Worm (Caenorhabditis elegans): ENCODE results near the gene D1069.3.

Gene D1069.3

ce11 chrII:347734-348133 lies at the start of gene D1069.3:
D1069.3 (minus strand) TSS chrII:347891.
- TF ChIP-seq T22C8.4 (GFP tag; IDR thresholded peaks at IDR 0.05) (0 out of 2 replicates have a peak, but pooled peaks have one; percentile 0), tab-1 (GFP tag; IDR thresholded peaks at IDR 0.05) (no peak)

- no peak for TF ChIP-seq klf-2 (GFP tag; conservative IDR thresholded peaks at IDR 0.05)
- TF ChIP-seq ref-1 (GFP tag; conservative IDR thresholded peaks at IDR 0.05) = no peak
- TF ChIP-seq med-1 (GFP tag; optimal IDR thresholded peaks at IDR 0.05; ENCODE audit: insufficient read depth) = no peak
- TF ChIP-seq ztf-29 (GFP tag; IDR thresholded peaks at IDR 0.05) = no peak
Observed at ce11 chrII:388533-388932, 40.8 kb upstream of the D1069.3 start, which contains the start of gene nstp-4. nstp-4 (plus strand) TSS chrII:388833.

ce11 chrII:387844-388355 lies 40.2 kb upstream of the D1069.3 start:
- TF ChIP-seq ztf-23 (GFP tag; IDR thresholded peaks at IDR 0.05) (no peak), ref-1 (GFP tag; conservative IDR thresholded peaks at IDR 0.05) (no peak), flt-1 (GFP tag; IDR thresholded peaks at IDR 0.05) (no peak)

- TF ChIP-seq ztf-29 (GFP tag; IDR thresholded peaks at IDR 0.05) (no peak), ref-1 (GFP tag; conservative IDR thresholded peaks at IDR 0.05) (no peak), T22C8.4 (GFP tag; IDR thresholded peaks at IDR 0.05) (no peak), med-1 (GFP tag; optimal IDR thresholded peaks at IDR 0.05; ENCODE audit: insufficient read depth) (no peak), cog-1 (tag; optimal IDR thresholded peaks at IDR 0.05) (no peak), ztf-23 (GFP tag; IDR thresholded peaks at IDR 0.05) (no peak), klf-2 (GFP tag; conservative IDR thresholded peaks at IDR 0.05) (no peak), tab-1 (GFP tag; IDR thresholded peaks at IDR 0.05) (no peak), flt-1 (GFP tag; IDR thresholded peaks at IDR 0.05) (no peak)
Observed at ce11 chrII:385957-386356, 38.3 kb upstream of the D1069.3 start, which contains the start of gene C03H5.3. C03H5.3 (plus strand) TSS chrII:386088.

- no peak for TF ChIP-seq klf-2 (GFP tag; conservative IDR thresholded peaks at IDR 0.05)
- no peak for TF ChIP-seq ztf-23 (GFP tag; IDR thresholded peaks at IDR 0.05)
- TF ChIP-seq med-1 (GFP tag; optimal IDR thresholded peaks at IDR 0.05; ENCODE audit: insufficient read depth) = no peak
- TF ChIP-seq ref-1 (GFP tag; conservative IDR thresholded peaks at IDR 0.05) = no peak
- no peak for TF ChIP-seq cog-1 (tag; optimal IDR thresholded peaks at IDR 0.05)
- TF ChIP-seq T22C8.4 (GFP tag; IDR thresholded peaks at IDR 0.05) = no peak
- TF ChIP-seq flt-1 (GFP tag; IDR thresholded peaks at IDR 0.05) = no peak
- TF ChIP-seq ztf-29 (GFP tag; IDR thresholded peaks at IDR 0.05) = no peak
- TF ChIP-seq tab-1 (GFP tag; IDR thresholded peaks at IDR 0.05) = no peak
Observed at ce11 chrII:385258-385657, 37.6 kb upstream of the D1069.3 start, which contains the start of gene C03H5.5. C03H5.5 (minus strand) TSS chrII:385358.

ce11 chrII:379935-380334 lies 32.2 kb upstream of the D1069.3 start, which contains the start of gene C03H5.7:
C03H5.7 (plus strand) TSS chrII:380235.
- TF ChIP-seq tab-1 (GFP tag; IDR thresholded peaks at IDR 0.05) = no peak

- TF ChIP-seq ref-1 (GFP tag; conservative IDR thresholded peaks at IDR 0.05) (no peak), flt-1 (GFP tag; IDR thresholded peaks at IDR 0.05) (no peak), tab-1 (GFP tag; IDR thresholded peaks at IDR 0.05) (no peak), cog-1 (tag; optimal IDR thresholded peaks at IDR 0.05) (no peak), ztf-23 (GFP tag; IDR thresholded peaks at IDR 0.05) (no peak), T22C8.4 (GFP tag; IDR thresholded peaks at IDR 0.05) (no peak), ztf-29 (GFP tag; IDR thresholded peaks at IDR 0.05) (no peak), klf-2 (GFP tag; conservative IDR thresholded peaks at IDR 0.05) (no peak), med-1 (GFP tag; optimal IDR thresholded peaks at IDR 0.05; ENCODE audit: insufficient read depth) (no peak)
Observed at ce11 chrII:378351-378750, 30.7 kb upstream of the D1069.3 start, which contains the start of gene C03H5.9. C03H5.9 (plus strand) TSS chrII:378651.

ce11 chrII:374950-375349 lies 27.3 kb upstream of the D1069.3 start, which contains the start of gene C03H5.4:
C03H5.4 (plus strand) TSS chrII:375250.
- no peak for TF ChIP-seq ref-1 (GFP tag; conservative IDR thresholded peaks at IDR 0.05)
- TF ChIP-seq flt-1 (GFP tag; IDR thresholded peaks at IDR 0.05) = no peak

- TF ChIP-seq flt-1 (GFP tag; IDR thresholded peaks at IDR 0.05) (no peak), ref-1 (GFP tag; conservative IDR thresholded peaks at IDR 0.05) (no peak), klf-2 (GFP tag; conservative IDR thresholded peaks at IDR 0.05) (no peak)
Observed at ce11 chrII:372235-372634, 24.5 kb upstream of the D1069.3 start.

ce11 chrII:371549-371948 lies 23.9 kb upstream of the D1069.3 start:
- TF ChIP-seq tab-1 (GFP tag; IDR thresholded peaks at IDR 0.05) = no peak
- TF ChIP-seq ref-1 (GFP tag; conservative IDR thresholded peaks at IDR 0.05) = no peak
- no peak for TF ChIP-seq ztf-29 (GFP tag; IDR thresholded peaks at IDR 0.05)
- no peak for TF ChIP-seq med-1 (GFP tag; optimal IDR thresholded peaks at IDR 0.05; ENCODE audit: insufficient read depth)
- no peak for TF ChIP-seq ztf-23 (GFP tag; IDR thresholded peaks at IDR 0.05)
- no peak for TF ChIP-seq flt-1 (GFP tag; IDR thresholded peaks at IDR 0.05)
- no peak for TF ChIP-seq klf-2 (GFP tag; conservative IDR thresholded peaks at IDR 0.05)
- TF ChIP-seq cog-1 (tag; optimal IDR thresholded peaks at IDR 0.05) = no peak
- no peak for TF ChIP-seq T22C8.4 (GFP tag; IDR thresholded peaks at IDR 0.05)

- TF ChIP-seq med-1 (GFP tag; optimal IDR thresholded peaks at IDR 0.05; ENCODE audit: insufficient read depth) (no peak), ref-1 (GFP tag; conservative IDR thresholded peaks at IDR 0.05) (no peak), tab-1 (GFP tag; IDR thresholded peaks at IDR 0.05) (no peak)
Observed at ce11 chrII:370394-370793, 22.7 kb upstream of the D1069.3 start.

Measured in whole organism, midembryonic.